Worm (Caenorhabditis elegans) whole organism, L4/young adult: ENCODE data around the gene F14H12.17.

Experiments used
- W03F9.2 ChIP-seq: fragments of 150-350 bp; optimal IDR thresholded peaks from 2 replicates; lab custom pipeline; 2014; ENCODE audit warnings: missing biosample characterization, missing genetic modification characterization
- dao-5 ChIP-seq: sonication (generic microtip); optimal IDR thresholded peaks from 2 replicates; lab custom pipeline; 2016; ENCODE audit warnings: missing genotype, missing genetic modification characterization, moderate library complexity, missing compliant biosample characterization
- him-1 ChIP-seq: sonication (generic microtip); optimal IDR thresholded peaks from 2 replicates; lab custom pipeline; 2016; ENCODE audit warnings: missing genotype, missing genetic modification reagents, missing genetic modification characterization, missing compliant biosample characterization

F14H12.17 gene

DNA sequence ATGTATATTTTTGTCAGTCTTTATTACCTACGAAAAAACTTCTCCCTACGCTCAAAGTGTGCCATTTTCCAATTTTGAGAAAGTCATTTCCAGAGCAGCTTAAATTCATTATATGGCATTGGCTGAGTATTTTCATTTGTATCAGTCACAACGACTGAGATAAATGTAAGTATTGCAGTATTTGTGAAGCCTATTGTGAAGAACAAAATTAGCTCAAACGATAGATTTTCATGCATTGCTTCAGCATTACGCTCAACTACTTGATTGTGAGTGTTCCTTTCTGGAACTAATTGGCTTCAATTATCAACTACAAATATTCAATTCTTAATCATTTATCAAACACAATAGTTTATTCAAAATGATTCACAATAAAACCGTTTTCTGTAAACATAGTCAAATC is 14.6 kb upstream of the F14H12.17 start, which contains the start of gene R160.12:
R160.12 (minus strand) TSS at position 101 of the 400 bp plus-strand sequence.
- TF ChIP-seq dao-5 (tag; lab: Kevin White, UChicago), result no peak
- TF ChIP-seq W03F9.2 (tag; lab: Kevin White, UChicago), result no peak
- TF ChIP-seq him-1 (tag; lab: Kevin White, UChicago), result no peak

- TF ChIP-seq him-1 (tag; lab: Kevin White, UChicago) (no peak), W03F9.2 (tag; lab: Kevin White, UChicago) (no peak), dao-5 (tag; lab: Kevin White, UChicago) (no peak)
Measured at ce11 chrX:4376801-4377200, 13.7 kb upstream of the F14H12.17 start, which contains the start of gene R160.2. R160.2 (minus strand) TSS chrX:4376901.

ce11 chrX:4373123-4373522 is 10.0 kb upstream of the F14H12.17 start, which contains the start of gene R160.6:
R160.6 (minus strand) TSS chrX:4373223.
- TF ChIP-seq him-1 (tag; lab: Kevin White, UChicago) (no peak), dao-5 (tag; lab: Kevin White, UChicago) (no peak), W03F9.2 (tag; lab: Kevin White, UChicago) (no peak)

DNA sequence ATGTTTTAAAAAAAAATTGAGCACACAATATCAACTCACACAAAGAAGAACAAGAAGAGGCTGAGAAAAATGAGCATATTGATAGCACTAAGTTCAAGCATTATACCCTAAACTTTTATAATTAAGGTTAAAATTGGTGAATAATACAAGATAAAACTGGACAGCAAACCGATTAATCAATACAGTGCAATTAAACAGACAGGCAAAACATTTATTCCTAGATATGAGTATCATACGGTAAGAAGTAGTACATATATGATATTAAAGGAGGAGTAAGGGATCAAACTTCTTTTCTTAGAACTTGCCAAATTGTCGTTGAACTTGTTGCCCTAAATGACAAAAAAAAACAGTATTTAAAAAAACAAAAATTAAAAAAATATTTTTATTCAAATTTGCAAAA is 8.9 kb upstream of the F14H12.17 start, which contains the start of gene R160.14:
R160.14 (minus strand) TSS at position 101 of the 400 bp plus-strand sequence.
- no peak for TF ChIP-seq W03F9.2 (tag; lab: Kevin White, UChicago)
- TF ChIP-seq him-1 (tag; lab: Kevin White, UChicago), result no peak
- TF ChIP-seq dao-5 (tag; lab: Kevin White, UChicago), result no peak

DNA sequence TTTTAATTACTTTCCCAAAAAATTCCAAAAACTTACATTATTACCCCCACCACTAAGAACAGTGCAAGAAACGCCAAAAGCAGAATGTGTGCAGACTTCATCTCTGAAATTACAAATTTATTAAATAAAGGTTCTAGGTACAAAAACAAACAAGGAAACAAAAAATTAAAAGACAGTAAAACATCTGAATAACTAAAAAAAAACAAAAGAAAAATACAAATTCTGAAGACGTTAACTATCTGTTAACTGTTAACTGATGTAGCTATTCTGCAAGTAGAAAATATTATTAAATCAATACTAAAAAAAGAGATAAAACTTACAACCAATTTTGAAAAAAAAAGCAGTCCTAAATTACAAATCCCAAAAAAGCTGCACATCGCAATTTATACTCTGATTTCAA is 8.3 kb upstream of the F14H12.17 start, which contains the start of gene R160.13:
R160.13 (minus strand) TSS at position 101 of the 400 bp plus-strand sequence.
- TF ChIP-seq dao-5 (tag; lab: Kevin White, UChicago) (no peak), W03F9.2 (tag; lab: Kevin White, UChicago) (no peak)

ce11 chrX:4370756-4371155 is 7.7 kb upstream of the F14H12.17 start, which contains the start of gene R160.5:
R160.5 (minus strand) TSS chrX:4370856.
- no peak for TF ChIP-seq dao-5 (tag; lab: Kevin White, UChicago)
- no peak for TF ChIP-seq him-1 (tag; lab: Kevin White, UChicago)
- TF ChIP-seq W03F9.2 (tag; lab: Kevin White, UChicago), result no peak

ce11 chrX:4368800-4369199 is 5.7 kb upstream of the F14H12.17 start, which contains the start of gene R160.4:
R160.4 (minus strand) TSS chrX:4368900.
- TF ChIP-seq W03F9.2 (tag; lab: Kevin White, UChicago), result no peak
- no peak for TF ChIP-seq dao-5 (tag; lab: Kevin White, UChicago)
- no peak for TF ChIP-seq him-1 (tag; lab: Kevin White, UChicago)

ce11 chrX:4367414-4367813 is 4.3 kb upstream of the F14H12.17 start, which contains the start of gene R160.10:
R160.10 (minus strand) TSS chrX:4367514.
- TF ChIP-seq him-1 (tag; lab: Kevin White, UChicago) (no peak), W03F9.2 (tag; lab: Kevin White, UChicago) (no peak), dao-5 (tag; lab: Kevin White, UChicago) (no peak)

DNA sequence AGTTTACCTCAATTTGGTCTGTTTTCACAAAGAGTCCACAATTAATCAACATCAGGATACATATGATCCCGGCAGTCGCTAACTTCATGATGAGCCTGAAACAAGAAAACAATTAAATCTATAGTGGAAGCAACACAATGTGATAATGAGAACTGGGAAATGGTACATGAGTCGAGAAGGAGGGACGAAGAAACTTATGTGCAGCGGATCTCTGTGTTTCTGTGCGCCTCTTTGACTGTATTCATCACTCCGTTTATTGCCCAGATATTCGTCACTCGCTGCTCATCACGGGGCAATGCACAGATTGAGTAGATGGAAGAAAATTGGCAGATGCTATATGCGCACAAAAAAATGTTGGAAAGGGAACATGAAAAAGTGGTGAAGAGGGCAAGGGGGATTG is 3.1 kb upstream of the F14H12.17 start, which contains the start of gene R160.3:
R160.3 (minus strand) TSS at position 101 of the 400 bp plus-strand sequence.
- no peak for TF ChIP-seq W03F9.2 (tag; lab: Kevin White, UChicago)
- TF ChIP-seq him-1 (tag; lab: Kevin White, UChicago), result no peak
- TF ChIP-seq dao-5 (tag; lab: Kevin White, UChicago), result no peak

- no peak for TF ChIP-seq him-1 (tag; lab: Kevin White, UChicago)
- TF ChIP-seq W03F9.2 (tag; lab: Kevin White, UChicago), result no peak
- TF ChIP-seq dao-5 (tag; lab: Kevin White, UChicago), result no peak
Measured at ce11 chrX:4364877-4365276, 1.8 kb upstream of the F14H12.17 start, which contains the start of gene F14H12.8. F14H12.8 (minus strand) TSS chrX:4364977.

DNA sequence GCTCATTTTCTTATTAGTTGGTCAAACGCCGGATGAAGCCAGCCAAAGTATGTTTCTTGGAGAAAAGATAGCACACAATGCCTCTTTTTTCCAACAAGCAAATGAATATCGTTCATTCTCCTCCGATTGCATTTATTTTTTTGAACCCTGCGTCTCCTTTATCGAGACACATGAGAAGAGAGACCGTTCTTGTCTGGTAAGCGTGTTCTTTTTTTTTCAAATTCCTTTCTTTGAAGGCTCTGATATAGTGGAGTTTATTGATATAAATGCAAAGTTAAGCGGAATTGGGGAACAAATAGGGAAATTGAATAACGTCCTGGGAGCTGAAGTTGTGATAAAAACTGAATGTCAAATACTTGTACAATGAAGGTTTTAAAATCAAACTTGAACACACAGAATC is 578 bp downstream of the F14H12.17 start, which contains the start of gene F14H12.7:
F14H12.7 (minus strand) TSS at position 101 of the 400 bp plus-strand sequence.
- TF ChIP-seq W03F9.2 (tag; lab: Kevin White, UChicago) (no peak), dao-5 (tag; lab: Kevin White, UChicago) (no peak), him-1 (tag; lab: Kevin White, UChicago) (no peak)

DNA sequence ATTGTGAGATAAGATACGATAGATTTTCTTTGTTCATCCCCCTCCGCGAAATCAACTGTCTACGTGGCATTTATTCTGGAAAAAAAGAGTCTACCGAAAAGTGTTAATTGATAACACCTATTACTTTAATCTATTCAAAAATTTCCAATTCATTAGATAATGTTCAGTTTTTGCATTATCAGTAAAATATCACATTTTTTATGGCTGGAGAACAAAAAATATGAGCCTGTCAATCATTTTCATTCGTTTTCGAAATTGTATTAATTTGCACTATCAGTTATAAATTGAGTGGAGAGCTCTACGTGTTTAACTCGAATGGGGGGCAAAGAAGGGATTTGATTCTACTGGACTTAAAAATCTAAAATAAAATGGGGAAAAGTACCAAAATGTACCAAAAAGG is 4.1 kb downstream of the F14H12.17 start:
- TF ChIP-seq him-1 (tag; lab: Kevin White, UChicago), result no peak
- no peak for TF ChIP-seq W03F9.2 (tag; lab: Kevin White, UChicago)
- TF ChIP-seq dao-5 (tag; lab: Kevin White, UChicago), result no peak

DNA sequence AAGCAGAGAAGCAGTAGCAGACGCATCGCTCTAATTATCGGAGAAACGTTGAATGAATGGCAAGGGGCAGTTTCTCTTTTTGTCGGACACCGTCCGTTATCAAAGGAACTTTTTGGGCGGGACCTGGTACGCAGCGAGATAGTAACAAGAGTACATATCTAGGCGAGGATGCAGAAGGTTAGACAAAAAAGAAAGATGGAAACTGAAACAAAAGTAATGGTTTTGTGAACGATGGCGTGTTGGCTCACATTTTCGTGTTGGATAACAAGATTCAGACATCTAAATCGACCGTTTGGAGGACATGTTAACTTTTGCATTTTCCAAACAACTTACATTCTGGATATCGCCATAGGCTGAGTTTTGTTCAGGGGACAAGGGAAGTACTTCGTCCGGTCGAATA is 5.6 kb downstream of the F14H12.17 start, which contains the start of gene F14H12.6:
F14H12.6 (minus strand) TSS at position 101 of the 400 bp plus-strand sequence.
- TF ChIP-seq dao-5 (tag; lab: Kevin White, UChicago), result no peak
- TF ChIP-seq W03F9.2 (tag; lab: Kevin White, UChicago), result no peak
- no peak for TF ChIP-seq him-1 (tag; lab: Kevin White, UChicago)

ce11 chrX:4353318-4353717 is 9.8 kb downstream of the F14H12.17 start, which contains the start of gene col-165:
col-165 (plus strand) TSS chrX:4353618.
- no peak for TF ChIP-seq W03F9.2 (tag; lab: Kevin White, UChicago)
- TF ChIP-seq him-1 (tag; lab: Kevin White, UChicago), result no peak
- TF ChIP-seq dao-5 (tag; lab: Kevin White, UChicago), result no peak
